Fruit fly (Drosophila melanogaster) whole organism, pupa: ENCODE measurements around the gene CG4768.

Experiments used
- CG10348 ChIP-seq: fragments of 200-800 bp; sonication (Bioruptor generic); IDR thresholded peaks from 2 replicates; pipeline ENCODE4 v1.3.6; 2022; ENCODE audit warnings: missing biosample characterization, missing genetic modification characterization
- CG12605 ChIP-seq: fragments of 200-800 bp; sonication (Bioruptor generic); IDR thresholded peaks from 2 replicates; pipeline ENCODE4 v1.3.6; 2022; ENCODE audit warnings: missing biosample characterization, missing genetic modification characterization
- CG13204 ChIP-seq: fragments of 200-800 bp; sonication (Bioruptor generic); optimal IDR thresholded peaks from 2 replicates; lab custom pipeline; 2018; ENCODE audit warnings: missing biosample characterization, mild to moderate bottlenecking, missing genetic modification characterization, moderate library complexity
- CG14655 ChIP-seq: fragments of 200-800 bp; sonication (Bioruptor generic); optimal IDR thresholded peaks from 3 replicates; lab custom pipeline; 2017; ENCODE audit warnings: mild to moderate bottlenecking, missing biosample characterization, missing genetic modification reagents, missing genetic modification characterization
- CG15710 ChIP-seq: fragments of 200-800 bp; sonication (Bioruptor generic); optimal IDR thresholded peaks from 2 replicates; lab custom pipeline; 2018; ENCODE audit warnings: missing biosample characterization, mild to moderate bottlenecking, missing genetic modification characterization, moderate library complexity
- CG17806 ChIP-seq: fragments of 200-800 bp; sonication (Bioruptor generic); optimal IDR thresholded peaks from 2 replicates; lab custom pipeline; 2018; ENCODE audit warnings: missing biosample characterization, mild to moderate bottlenecking, missing genetic modification characterization, moderate library complexity
- CG32121 ChIP-seq: fragments of 200-800 bp; sonication (Bioruptor generic); IDR thresholded peaks from 2 replicates; pipeline ENCODE4 v1.3.6; 2022; ENCODE audit warnings: missing biosample characterization, missing genetic modification characterization
- CG34367 ChIP-seq: fragments of 200-800 bp; sonication (Bioruptor generic); optimal IDR thresholded peaks from 2 replicates; lab custom pipeline; 2018; ENCODE audit warnings: missing biosample characterization, mild to moderate bottlenecking, missing genetic modification characterization
- CG4496 ChIP-seq: fragments of 200-800 bp; sonication (Bioruptor generic); IDR thresholded peaks from 3 replicates; pipeline ENCODE4 v1.3.6; 2022; ENCODE audit warnings: missing biosample characterization, missing genetic modification characterization
- CG8159 ChIP-seq: fragments of 200-800 bp; sonication (Bioruptor generic); optimal IDR thresholded peaks from 3 replicates; lab custom pipeline; 2018; ENCODE audit warnings: missing biosample characterization, mild to moderate bottlenecking, missing genetic modification characterization, moderate library complexity
- CG8301 ChIP-seq: fragments of 200-800 bp; sonication (Bioruptor generic); optimal IDR thresholded peaks from 2 replicates; lab custom pipeline; 2018; ENCODE audit warnings: missing biosample characterization, mild to moderate bottlenecking, missing genetic modification characterization
- CG9948 ChIP-seq: fragments of 200-800 bp; sonication (Bioruptor generic); optimal IDR thresholded peaks from 2 replicates; lab custom pipeline; 2018; ENCODE audit warnings: missing biosample characterization, mild to moderate bottlenecking, missing genetic modification characterization, moderate library complexity
- D1 ChIP-seq: fragments of 200-800 bp; sonication (Bioruptor generic); optimal IDR thresholded peaks from 2 replicates; lab custom pipeline; 2018; ENCODE audit warnings: missing biosample characterization, mild to moderate bottlenecking, missing genetic modification characterization, moderate library complexity
- EcR ChIP-seq: fragments of 200-800 bp; sonication (Bioruptor generic); optimal IDR thresholded peaks from 3 replicates; lab custom pipeline; 2019; ENCODE audit warnings: missing biosample characterization, missing genetic modification characterization, mild to moderate bottlenecking, moderate library complexity, missing genetic modification reagents
- Ets98B ChIP-seq: fragments of 200-800 bp; sonication (Bioruptor generic); IDR thresholded peaks from 2 replicates; pipeline ENCODE4 v1.3.6; 2022; ENCODE audit warnings: missing biosample characterization, missing genetic modification characterization
- Pif1A ChIP-seq: fragments of 200-800 bp; sonication (Bioruptor generic); optimal IDR thresholded peaks from 3 replicates; lab custom pipeline; 2016; ENCODE audit warnings: missing biosample characterization, missing genetic modification characterization
- Pif1B ChIP-seq: fragments of 200-800 bp; sonication (Bioruptor generic); optimal IDR thresholded peaks from 3 replicates; lab custom pipeline; 2016; ENCODE audit warnings: missing biosample characterization, missing genetic modification characterization
- Snoo ChIP-seq: fragments of 200-800 bp; sonication (Bioruptor generic); optimal IDR thresholded peaks from 3 replicates; lab custom pipeline; 2017; ENCODE audit warnings: missing biosample characterization, mild to moderate bottlenecking, missing genetic modification characterization, inconsistent platforms
- fd96Ca ChIP-seq: fragments of 200-800 bp; sonication (Bioruptor generic); IDR thresholded peaks from 3 replicates; pipeline ENCODE4 v1.3.6; 2022; ENCODE audit warnings: missing biosample characterization, missing genetic modification characterization
- gl ChIP-seq: fragments of 200-800 bp; sonication (Bioruptor generic); optimal IDR thresholded peaks from 2 replicates; lab custom pipeline; 2018; ENCODE audit warnings: missing biosample characterization, mild to moderate bottlenecking, missing genetic modification characterization
- rn ChIP-seq: fragments of 200-800 bp; sonication (Bioruptor generic); IDR thresholded peaks from 2 replicates; pipeline ENCODE4 v1.3.6; 2022; ENCODE audit warnings: missing biosample characterization, missing genetic modification characterization

The CG4768 gene

dm6 chrX:16791920-16792829, at the start of gene CG4768:
CG4768 (plus strand) TSS chrX:16792119.
- TF ChIP-seq CG17806 (tag; lab: Kevin White, UChicago) (no peak), CG34367 (tag; lab: Kevin White, UChicago) (no peak), gl (tag; lab: Kevin White, UChicago) (no peak), CG9948 (tag; lab: Kevin White, UChicago) (no peak), CG10348 (GFP tag; lab: Robert Waterston, UW) (no peak), Snoo (tag; lab: Kevin White, UChicago) (no peak), rn (no peak), D1 (tag; lab: Kevin White, UChicago) (no peak), EcR (GFP tag; lab: Kevin White, UChicago) (no peak), CG13204 (no peak), CG15710 (tag; lab: Kevin White, UChicago) (no peak), CG12605 (GFP tag; lab: Robert Waterston, UW) (no peak)

DNA sequence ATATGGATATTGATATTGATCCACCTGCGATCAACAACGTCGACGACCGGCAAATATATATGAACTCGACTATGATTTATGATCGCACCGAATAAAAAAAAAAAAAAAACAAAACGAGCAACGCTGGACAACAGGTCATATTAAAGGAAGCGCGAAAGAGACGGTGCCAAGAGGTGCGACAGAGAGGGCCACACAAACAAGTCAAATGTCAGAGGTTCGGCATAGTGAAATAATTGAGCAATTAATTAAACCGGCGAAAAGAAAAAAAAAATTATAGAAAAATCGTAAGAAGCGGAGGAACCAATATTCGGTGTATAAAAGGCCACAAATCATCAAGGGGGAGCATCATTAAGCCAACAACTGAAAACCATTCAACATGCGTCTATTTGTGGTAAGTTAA, 49.4 kb upstream of the CG4768 start, which contains the start of gene Twdlalpha:
TSS of gene Twdlalpha (plus strand) at position 301 of the 400 bp plus-strand sequence.
- TF ChIP-seq CG14655 (GFP tag; lab: Kevin White, UChicago) (no peak), CG34367 (tag; lab: Kevin White, UChicago) (no peak), CG10348 (GFP tag; lab: Robert Waterston, UW) (no peak), CG8159 (tag; lab: Kevin White, UChicago) (no peak), Pif1B (GFP tag; lab: Kevin White, UChicago) (no peak), Snoo (tag; lab: Kevin White, UChicago) (no peak), CG32121 (no peak), CG15710 (tag; lab: Kevin White, UChicago) (no peak), CG9948 (tag; lab: Kevin White, UChicago) (no peak), CG13204 (no peak), CG17806 (tag; lab: Kevin White, UChicago) (no peak), CG12605 (GFP tag; lab: Robert Waterston, UW) (no peak), Pif1A (GFP tag; lab: Kevin White, UChicago) (no peak), CG8301 (no peak), EcR (GFP tag; lab: Kevin White, UChicago) (no peak), CG4496 (no peak), Ets98B (GFP tag; lab: Robert Waterston, UW) (no peak), gl (tag; lab: Kevin White, UChicago) (no peak), D1 (tag; lab: Kevin White, UChicago) (no peak), rn (no peak)

DNA sequence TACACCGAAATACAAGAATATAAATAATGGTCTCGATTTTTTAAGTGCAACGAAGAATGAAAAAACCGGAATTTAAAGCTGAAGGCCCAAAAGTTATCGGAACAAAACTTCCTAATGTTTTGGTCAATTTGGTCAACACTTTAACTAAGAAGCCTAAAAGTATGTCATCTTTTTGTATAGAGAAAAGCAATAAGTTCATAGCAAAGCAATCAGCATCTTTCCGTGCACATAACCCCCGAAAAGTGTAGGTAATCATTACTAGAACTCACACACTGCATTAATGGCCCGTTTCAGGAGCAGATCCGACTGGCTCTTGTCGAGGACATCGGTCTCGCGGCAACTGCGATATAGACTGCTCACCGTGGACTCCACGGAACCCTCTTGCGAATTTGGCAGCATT, 47.6 kb upstream of the CG4768 start:
- no peak for TF ChIP-seq CG17806 (tag; lab: Kevin White, UChicago)
- no peak for TF ChIP-seq Pif1B (GFP tag; lab: Kevin White, UChicago)
- no peak for TF ChIP-seq CG15710 (tag; lab: Kevin White, UChicago)
- no peak for TF ChIP-seq CG32121
- no peak for TF ChIP-seq rn
- no peak for TF ChIP-seq Pif1A (GFP tag; lab: Kevin White, UChicago)
- TF ChIP-seq CG13204: no peak
- TF ChIP-seq CG8301: no peak
- TF ChIP-seq CG12605 (GFP tag; lab: Robert Waterston, UW): no peak
- TF ChIP-seq D1 (tag; lab: Kevin White, UChicago): no peak
- TF ChIP-seq Snoo (tag; lab: Kevin White, UChicago): no peak
- no peak for TF ChIP-seq CG14655 (GFP tag; lab: Kevin White, UChicago)
- TF ChIP-seq fd96Ca (GFP tag; lab: Robert Waterston, UW): no peak
- TF ChIP-seq CG34367 (tag; lab: Kevin White, UChicago): no peak
- TF ChIP-seq CG9948 (tag; lab: Kevin White, UChicago): no peak
- no peak for TF ChIP-seq gl (tag; lab: Kevin White, UChicago)
- no peak for TF ChIP-seq CG8159 (tag; lab: Kevin White, UChicago)
- no peak for TF ChIP-seq CG4496

- TF ChIP-seq rn (no peak), Snoo (tag; lab: Kevin White, UChicago) (no peak), CG17806 (tag; lab: Kevin White, UChicago) (no peak), CG15710 (tag; lab: Kevin White, UChicago) (no peak), EcR (GFP tag; lab: Kevin White, UChicago) (no peak), D1 (tag; lab: Kevin White, UChicago) (no peak), CG9948 (tag; lab: Kevin White, UChicago) (no peak), CG12605 (GFP tag; lab: Robert Waterston, UW) (no peak), CG4496 (no peak), CG8159 (tag; lab: Kevin White, UChicago) (no peak), Pif1A (GFP tag; lab: Kevin White, UChicago) (no peak), CG13204 (no peak), Pif1B (GFP tag; lab: Kevin White, UChicago) (no peak), CG34367 (tag; lab: Kevin White, UChicago) (no peak), CG14655 (GFP tag; lab: Kevin White, UChicago) (no peak)
Observed at dm6 chrX:16745942-16746341, 46.0 kb upstream of the CG4768 start.

- TF ChIP-seq CG9948 (tag; lab: Kevin White, UChicago): no peak
- no peak for TF ChIP-seq CG8301
- TF ChIP-seq CG32121: no peak
- no peak for TF ChIP-seq CG14655 (GFP tag; lab: Kevin White, UChicago)
- no peak for TF ChIP-seq CG4496
- no peak for TF ChIP-seq CG10348 (GFP tag; lab: Robert Waterston, UW)
- no peak for TF ChIP-seq Ets98B (GFP tag; lab: Robert Waterston, UW)
- no peak for TF ChIP-seq CG17806 (tag; lab: Kevin White, UChicago)
- TF ChIP-seq D1 (tag; lab: Kevin White, UChicago): no peak
- TF ChIP-seq Pif1A (GFP tag; lab: Kevin White, UChicago): no peak
- TF ChIP-seq CG12605 (GFP tag; lab: Robert Waterston, UW): no peak
- no peak for TF ChIP-seq rn
- TF ChIP-seq CG34367 (tag; lab: Kevin White, UChicago): no peak
- TF ChIP-seq CG13204: no peak
Observed at dm6 chrX:16746824-16747223, 45.1 kb upstream of the CG4768 start.
